Fruit fly (Drosophila melanogaster): ENCODE data around the gene CG13857.

The CG13857 gene

DNA sequence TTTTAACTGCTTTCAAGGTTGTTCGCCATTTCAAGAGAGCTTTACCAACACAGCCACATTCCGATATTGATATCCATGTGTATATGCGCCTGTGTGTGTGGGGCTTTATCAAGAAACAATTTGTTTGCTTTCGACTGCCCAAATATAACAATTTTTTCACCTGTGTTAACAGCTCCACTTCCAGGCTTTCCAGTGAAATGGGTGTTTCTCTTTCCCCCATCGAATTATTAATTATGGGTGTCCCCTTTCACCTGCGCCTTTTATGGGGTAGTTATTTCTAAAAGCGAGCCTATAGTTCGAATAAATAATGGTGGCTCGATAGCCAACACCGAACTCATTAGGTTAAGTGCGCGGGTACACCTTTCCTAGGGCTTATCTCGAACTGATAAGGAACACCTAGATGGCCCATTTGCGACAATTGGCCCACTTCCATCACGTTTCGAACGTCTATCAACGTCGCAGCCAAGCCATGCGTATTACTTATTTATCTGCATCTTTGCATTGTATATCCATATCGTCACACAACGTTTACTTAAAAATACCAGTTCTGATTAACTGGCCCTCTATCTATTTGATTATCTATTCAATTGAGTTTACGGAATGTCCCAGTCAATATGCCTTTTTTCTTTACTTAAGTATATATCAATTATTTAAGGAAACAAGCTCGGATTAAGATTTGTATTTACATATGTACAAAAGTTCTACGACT lies 18.1 kb upstream of the CG13857 start (continued):
- TF ChIP-seq HLH4C (GFP tag; IDR thresholded peaks at IDR 0.05; ENCODE audit: partially characterized antibody) (0 out of 3 replicates have a peak, but pooled peaks have one; percentile 8), al (GFP tag; IDR thresholded peaks at IDR 0.05) (no peak), PHDP (tag; optimal IDR thresholded peaks at IDR 0.05) (peak; percentile 6), CG4854 (GFP tag; optimal IDR thresholded peaks at IDR 0.05) (peak; percentile 1), odd (GFP tag; optimal IDR thresholded peaks at IDR 0.05) (no peak), sd (tag; optimal IDR thresholded peaks at IDR 0.05) (peak; percentile 56), sug (tag; optimal IDR thresholded peaks at IDR 0.05) (peak; percentile 58), CG15479 (GFP tag; optimal IDR thresholded peaks at IDR 0.05) (peak; percentile 15), gt (GFP tag; IDR thresholded peaks at IDR 0.05) (no peak), CG12769 (tag; optimal IDR thresholded peaks at IDR 0.05) (peak; percentile 18), cg (GFP tag; optimal IDR thresholded peaks at IDR 0.05) (peak; percentile 77), sc (optimal IDR thresholded peaks at IDR 0.05) (no peak), sc (GFP tag; optimal IDR thresholded peaks at IDR 0.05) (no peak), aop (GFP tag; IDR thresholded peaks at IDR 0.05) (no peak)

- TF ChIP-seq en (GFP tag; optimal IDR thresholded peaks at IDR 0.05) (peak; percentile 54), CG8359 (GFP tag; optimal IDR thresholded peaks at IDR 0.05; ENCODE audit: borderline replicate concordance) (peak; percentile 34), CG7987 (GFP tag; optimal IDR thresholded peaks at IDR 0.05) (peak; percentile 6), B-H1 (GFP tag; IDR thresholded peaks at IDR 0.05) (no peak), CG4707 (GFP tag; optimal IDR thresholded peaks at IDR 0.05) (no peak), CG1603 (tag; optimal IDR thresholded peaks at IDR 0.05) (peak; percentile 3), CG16863 (GFP tag; optimal IDR thresholded peaks at IDR 0.05) (peak; percentile 65), Aef1 (GFP tag; IDR thresholded peaks at IDR 0.05) (no peak; the same call in 1 of the 3 replicates), CG43689 (GFP tag; IDR thresholded peaks at IDR 0.05) (no peak; the same call in 1 of the 2 replicates), unpg (GFP tag; optimal IDR thresholded peaks at IDR 0.05) (no peak), mld (GFP tag; IDR thresholded peaks at IDR 0.05; ENCODE audit: partially characterized antibody) (no peak), mirr (GFP tag; optimal IDR thresholded peaks at IDR 0.05) (no peak), Dp (GFP tag; optimal IDR thresholded peaks at IDR 0.05) (no peak), Oli (tag; optimal IDR thresholded peaks at IDR 0.05) (peak; percentile 66), CG8924 (tag; optimal IDR thresholded peaks at IDR 0.05) (peak; percentile 63), CG33213 (GFP tag; optimal IDR thresholded peaks at IDR 0.05) (peak; percentile 47), CG12659 (GFP tag; optimal IDR thresholded peaks at IDR 0.05) (peak; percentile 88), z (GFP tag; IDR thresholded peaks at IDR 0.05) (no peak), sqz (GFP tag; optimal IDR thresholded peaks at IDR 0.05) (no peak), lmd (GFP tag; IDR thresholded peaks at IDR 0.05) (peak; percentile 64), CG18599 (GFP tag; optimal IDR thresholded peaks at IDR 0.05) (peak; percentile 53), CG9437 (GFP tag; optimal IDR thresholded peaks at IDR 0.05) (peak; percentile 72), CG4360 (GFP tag; IDR thresholded peaks at IDR 0.05) (no peak), dmrt11E (tag; optimal IDR thresholded peaks at IDR 0.05) (peak; percentile 68), onecut (GFP tag; IDR thresholded peaks at IDR 0.05) (peak; percentile 41; the same call in 1 of the 2 replicates), CG1024 (GFP tag; IDR thresholded peaks at IDR 0.05) (no peak), stwl (tag; optimal IDR thresholded peaks at IDR 0.05) (peak; percentile 66), CG10147 (GFP tag; optimal IDR thresholded peaks at IDR 0.05) (peak; percentile 6), pb (GFP tag; optimal IDR thresholded peaks at IDR 0.05) (peak; percentile 71), phol (tag; optimal IDR thresholded peaks at IDR 0.05) (peak; percentile 75), az2 (GFP tag; optimal IDR thresholded peaks at IDR 0.05) (peak; percentile 71), CG6272 (GFP tag; IDR thresholded peaks at IDR 0.05) (peak; percentile 14; the same call in 1 of the 2 replicates), toy (GFP tag; IDR thresholded peaks at IDR 0.05) (no peak)
Measured at dm6 chr3R:22410537-22411360, 16.8 kb upstream of the CG13857 start, which contains the start of the genes CG13850 and lqfR. CG13850 (minus strand) TSS chr3R:22410915. lqfR (plus strand) TSS chr3R:22411301.
